Fruit fly (Drosophila melanogaster): ENCODE measurements around the gene CG13877.
A peak's percentile ranks its signal among the peaks of the same experiment; 100 is the strongest.

The CG13877 gene

DNA sequence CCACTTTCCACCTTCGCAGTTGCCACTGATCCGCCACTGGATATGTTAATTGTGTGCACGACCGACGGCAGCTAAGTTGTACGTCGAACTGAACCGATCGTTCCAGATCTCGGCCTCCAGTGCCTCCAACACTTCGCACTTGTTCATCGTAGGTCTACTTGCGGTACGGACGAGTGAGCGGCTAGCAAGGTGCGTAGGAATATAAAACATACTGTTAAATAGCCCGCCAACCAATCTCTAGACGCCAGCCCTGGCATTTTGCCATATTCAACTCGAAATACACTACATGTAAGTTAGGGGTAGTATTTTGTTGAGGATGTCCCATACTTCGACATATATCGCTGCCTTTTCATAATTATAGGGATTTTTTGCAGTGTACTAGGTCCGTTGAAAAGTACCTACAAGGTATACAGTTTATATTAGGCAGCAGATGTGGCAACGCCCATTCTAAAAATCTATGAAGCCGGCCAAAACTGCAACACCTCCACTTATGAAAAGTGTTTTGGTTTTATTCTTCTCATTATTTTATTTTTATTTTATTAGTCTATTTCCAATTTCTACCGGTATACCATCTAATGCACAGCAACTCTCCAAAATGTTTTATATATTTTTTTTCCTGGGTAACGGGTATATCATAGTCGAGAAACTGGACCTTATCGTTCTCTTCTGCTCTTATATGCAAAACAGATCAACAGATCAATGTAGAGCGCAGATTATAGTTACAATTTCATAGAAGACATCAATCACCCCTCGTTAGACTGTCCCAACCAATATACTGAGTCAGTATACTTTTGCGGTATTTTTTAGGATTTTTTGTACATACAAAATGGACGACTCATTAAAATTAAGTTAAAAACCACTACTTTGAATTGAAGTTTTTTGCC is 5.4 kb downstream of the CG13877 start, which contains the start of the genes pyx and CG33229 (continued):
- TF ChIP-seq esn (GFP tag; optimal IDR thresholded peaks at IDR 0.05) (peak; percentile 88), CG32006 (GFP tag; optimal IDR thresholded peaks at IDR 0.05) (peak; percentile 94), Met (GFP tag; optimal IDR thresholded peaks at IDR 0.05) (peak; percentile 82), CG1621 (tag; optimal IDR thresholded peaks at IDR 0.05) (peak; percentile 42), Smox (GFP tag; optimal IDR thresholded peaks at IDR 0.05) (peak; percentile 78), Hr39 (GFP tag; optimal IDR thresholded peaks at IDR 0.05) (peak; percentile 89), vri (GFP tag; optimal IDR thresholded peaks at IDR 0.05) (no peak), CG7368 (GFP tag; optimal IDR thresholded peaks at IDR 0.05) (no peak), CG6163 (GFP tag; IDR thresholded peaks at IDR 0.05) (peak; percentile 81), dac (GFP tag; optimal IDR thresholded peaks at IDR 0.05) (peak; percentile 80)

DNA sequence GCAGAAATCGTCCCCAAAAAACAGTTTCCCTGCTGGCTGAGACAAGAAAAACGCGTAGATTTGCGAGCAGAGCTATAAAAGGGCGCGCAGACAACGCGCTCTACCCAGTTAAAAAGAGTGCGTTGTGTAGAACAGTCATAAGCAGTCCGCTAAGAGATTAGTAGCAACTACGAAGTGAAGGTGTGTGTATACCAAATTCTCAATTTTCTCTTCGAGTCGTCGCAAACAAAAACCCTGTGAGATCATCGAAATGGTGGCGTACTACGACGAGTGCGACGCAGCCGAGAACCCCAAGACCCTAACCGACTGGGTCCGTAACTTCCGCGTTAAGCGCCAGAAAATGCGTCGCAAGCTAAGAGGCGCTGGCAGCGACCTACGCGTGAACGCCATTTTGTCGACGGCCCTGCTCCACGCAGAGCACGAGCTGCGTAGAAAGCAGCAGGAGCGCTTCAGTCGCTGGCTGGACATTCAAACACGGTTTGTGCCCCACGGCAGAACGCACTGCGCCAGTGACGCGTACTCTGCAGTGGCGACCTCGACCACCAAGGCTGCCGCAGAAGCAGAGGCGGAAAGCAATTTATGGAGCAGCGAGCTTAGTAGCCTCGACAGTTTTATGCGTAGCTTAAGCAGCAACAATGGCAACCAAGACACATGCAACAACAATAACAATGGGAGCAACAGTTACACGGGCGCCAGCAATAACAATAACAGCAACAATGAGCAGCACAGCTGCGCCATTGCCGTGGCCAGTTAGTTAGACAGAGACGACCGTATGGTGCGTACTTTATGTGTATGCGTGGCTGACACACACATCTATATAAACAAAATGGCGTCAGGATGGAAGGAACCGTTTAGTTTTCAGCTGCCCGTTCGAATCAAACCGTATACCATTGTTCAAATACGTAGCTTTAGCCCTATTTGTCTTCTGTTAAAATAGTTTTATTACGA is 6.4 kb downstream of the CG13877 start:
- TF ChIP-seq topi (GFP tag; optimal IDR thresholded peaks at IDR 0.05) (peak; percentile 15), Sox14 (GFP tag; optimal IDR thresholded peaks at IDR 0.05) (peak; percentile 71), eg (GFP tag; IDR thresholded peaks at IDR 0.05) (peak; percentile 42; the same call in 2 of the 3 replicates), Met (GFP tag; optimal IDR thresholded peaks at IDR 0.05) (peak; percentile 1), CG8119 (GFP tag; IDR thresholded peaks at IDR 0.05) (0 out of 3 replicates have a peak, but pooled peaks have one; percentile 23), CG8632 (GFP tag; optimal IDR thresholded peaks at IDR 0.05) (peak; percentile 1), Hr38 (GFP tag; optimal IDR thresholded peaks at IDR 0.05) (no peak), CG32006 (GFP tag; optimal IDR thresholded peaks at IDR 0.05) (no peak), CG9139 (GFP tag; optimal IDR thresholded peaks at IDR 0.05) (peak; percentile 41), CG1621 (tag; optimal IDR thresholded peaks at IDR 0.05) (peak; percentile 62), dsx (GFP tag; optimal IDR thresholded peaks at IDR 0.05; ENCODE audit: poor library complexity, severe bottlenecking) (peak; percentile 63), fkh (GFP tag; optimal IDR thresholded peaks at IDR 0.05) (peak; percentile 4), CG15336 (GFP tag; IDR thresholded peaks at IDR 0.05) (peak; percentile 8; the same call in 1 of the 2 replicates), CG6163 (GFP tag; IDR thresholded peaks at IDR 0.05) (peak; percentile 39; the same call in 1 of the 3 replicates), Lpt (GFP tag; optimal IDR thresholded peaks at IDR 0.05) (no peak), vri (GFP tag; optimal IDR thresholded peaks at IDR 0.05) (peak; percentile 41), svp (GFP tag) (peak; percentile 80), CG7368 (GFP tag; optimal IDR thresholded peaks at IDR 0.05) (peak; percentile 26), CG6808 (GFP tag; optimal IDR thresholded peaks at IDR 0.05) (peak; percentile 2), CG4318 (GFP tag; optimal IDR thresholded peaks at IDR 0.05) (no peak), CG3032 (tag; optimal IDR thresholded peaks at IDR 0.05) (no peak), Eip78C (GFP tag) (peak; percentile 59)

DNA sequence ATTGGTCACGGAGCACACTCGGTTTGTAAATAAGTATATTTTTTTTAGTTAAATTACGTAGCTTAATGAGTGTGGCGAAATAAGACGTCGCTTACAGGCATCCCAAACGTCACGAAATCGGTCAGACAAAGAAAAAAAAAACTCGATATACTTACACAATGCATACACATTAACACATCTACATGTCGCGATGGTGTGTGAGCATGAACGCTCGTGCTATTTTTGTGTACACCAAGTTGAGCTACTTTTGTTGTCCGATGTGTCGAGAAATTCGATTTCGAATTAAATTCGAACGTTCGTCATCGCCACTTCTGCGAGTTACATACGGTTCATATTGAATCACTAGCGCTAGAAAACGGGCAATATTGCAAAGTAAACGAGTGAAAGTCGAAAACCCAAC is 7.3 kb downstream of the CG13877 start:
- no peak for TF ChIP-seq CG8319 (GFP tag; optimal IDR thresholded peaks at IDR 0.05)
- no peak for TF ChIP-seq CG16779 (tag; optimal IDR thresholded peaks at IDR 0.05)
- peak; percentile 12 for TF ChIP-seq Eip93F (GFP tag; optimal IDR thresholded peaks at IDR 0.05)
- peak; percentile 6 for TF ChIP-seq vri (GFP tag; optimal IDR thresholded peaks at IDR 0.05)
- no peak for TF ChIP-seq CG11902 (GFP tag; optimal IDR thresholded peaks at IDR 0.05)
- no peak for TF ChIP-seq fd85E (GFP tag; optimal IDR thresholded peaks at IDR 0.05)
- peak; percentile 42 for TF ChIP-seq svp (GFP tag)
- TF ChIP-seq CG8632 (GFP tag; optimal IDR thresholded peaks at IDR 0.05) = no peak
- TF ChIP-seq CG34406 (GFP tag; optimal IDR thresholded peaks at IDR 0.05) = no peak
- 0 out of 2 replicates have a peak, but pooled peaks have one; percentile 14 for TF ChIP-seq CG15336 (GFP tag; IDR thresholded peaks at IDR 0.05)

All from whole organism, prepupa.